Worm (Caenorhabditis elegans) whole organism, midembryonic: Measurements from ENCODE around the gene cdc-37.
"Not testable (repeated sequence)": the region's sequence is repeated elsewhere in the genome, so short reads cannot be mapped to it uniquely, and the experiment has no call there.

Experiments
- T22C8.4 ChIP-seq: fragments of 200-800 bp; sonication (Bioruptor generic); IDR thresholded peaks from 2 replicates; pipeline ENCODE4 v1.3.6; 2022; ENCODE audit warnings: missing genetic modification characterization, missing compliant biosample characterization
- cog-1 ChIP-seq: sonication (generic microtip); optimal IDR thresholded peaks from 2 replicates; lab custom pipeline; 2016; ENCODE audit warnings: missing genetic modification characterization, missing compliant biosample characterization
- flt-1 ChIP-seq: fragments of 200-800 bp; sonication (Bioruptor generic); IDR thresholded peaks from 2 replicates; pipeline ENCODE4 v1.3.6; 2022; ENCODE audit warnings: missing genetic modification characterization, missing compliant biosample characterization
- ztf-29 ChIP-seq: fragments of 200-800 bp; sonication (Bioruptor generic); IDR thresholded peaks from 2 replicates; pipeline ENCODE4 v1.3.6; 2022; ENCODE audit warnings: missing genetic modification reagents, missing genetic modification characterization, missing compliant biosample characterization

ce11 chrII:535226-535625 lies 45.2 kb downstream of the cdc-37 start, which contains the start of gene T27A1.3:
- not testable (repeated sequence) for TF ChIP-seq cog-1 (tag; lab: Kevin White, UChicago); ztf-29 (GFP tag; lab: Robert Waterston, UW); flt-1 (GFP tag; lab: Robert Waterston, UW); T22C8.4 (GFP tag; lab: Robert Waterston, UW)
